Worm (Caenorhabditis elegans) whole organism, L2 larva: ENCODE data around the gene C03E10.1.

ENCODE experiments used
- C34F6.9 ChIP-seq: fragments of 150-350 bp; optimal IDR thresholded peaks from 2 replicates; lab custom pipeline; 2014; ENCODE audit warnings: missing biosample characterization, missing genetic modification characterization
- F13H6.1 ChIP-seq: sonication (generic microtip); optimal IDR thresholded peaks from 2 replicates; lab custom pipeline; 2016; ENCODE audit warnings: missing genetic modification characterization, missing compliant biosample characterization
- R02D3.7 ChIP-seq: fragments of 150-350 bp; optimal IDR thresholded peaks from 2 replicates; lab custom pipeline; 2014; ENCODE audit warnings: missing biosample characterization, missing genetic modification characterization
- aly-2 ChIP-seq: fragments of 150-350 bp; optimal IDR thresholded peaks from 2 replicates; lab custom pipeline; 2014; ENCODE audit warnings: missing biosample characterization, missing genetic modification characterization
- ama-1 ChIP-seq: fragments of 150-350 bp; optimal IDR thresholded peaks from 2 replicates; lab custom pipeline; 2018; ENCODE audit warnings: inconsistent platforms
- blmp-1 ChIP-seq: sonication (generic microtip); optimal IDR thresholded peaks from 2 replicates; lab custom pipeline; 2017; ENCODE audit warnings: missing genetic modification characterization, mild to moderate bottlenecking, missing compliant biosample characterization, antibody characterized with exemption, moderate library complexity; ENCODE audit not compliant: insufficient read depth
- ceh-82 ChIP-seq: fragments of 150-350 bp; optimal IDR thresholded peaks from 2 replicates; lab custom pipeline; 2014; ENCODE audit warnings: missing biosample characterization, missing genetic modification characterization
- crh-2 ChIP-seq: sonication (generic microtip); optimal IDR thresholded peaks from 2 replicates; lab custom pipeline; 2017; ENCODE audit warnings: missing biosample characterization, missing genetic modification characterization
- egl-27 ChIP-seq: sonication (generic microtip); optimal IDR thresholded peaks from 3 replicates; lab custom pipeline; 2017; ENCODE audit warnings: missing biosample characterization, missing genetic modification reagents, missing genetic modification characterization
- elt-1 ChIP-seq: fragments of 150-350 bp; optimal IDR thresholded peaks from 2 replicates; lab custom pipeline; 2014; ENCODE audit warnings: missing biosample characterization, missing genetic modification characterization
- elt-3 ChIP-seq: sonication (generic microtip); optimal IDR thresholded peaks from 2 replicates; lab custom pipeline; 2017; ENCODE audit warnings: missing biosample characterization, missing genetic modification characterization
- gmeb-1 ChIP-seq: fragments of 150-350 bp; optimal IDR thresholded peaks from 2 replicates; lab custom pipeline; 2014; ENCODE audit warnings: missing biosample characterization, missing genetic modification characterization
- lin-11 ChIP-seq: fragments of 150-350 bp; sonication (generic microtip); optimal IDR thresholded peaks from 2 replicates; lab custom pipeline; 2014; ENCODE audit warnings: missing biosample characterization, missing genetic modification characterization, inconsistent platforms, mixed read lengths
- lin-13 ChIP-seq: fragments of 150-350 bp; optimal IDR thresholded peaks from 2 replicates; lab custom pipeline; 2014; ENCODE audit warnings: missing biosample characterization, missing genetic modification reagents, missing genetic modification characterization
- lin-39 ChIP-seq: fragments of 150-350 bp; optimal IDR thresholded peaks from 2 replicates; lab custom pipeline; 2014; ENCODE audit warnings: missing biosample characterization, missing genetic modification reagents, missing genetic modification characterization
- lsy-2 ChIP-seq, 2 experiments: fragments of 150-350 bp in 1 of 2; sonication (generic microtip) in 1 of 2; optimal IDR thresholded peaks; 2 replicates each; lab custom pipeline; 2014 to 2017; ENCODE audit warnings: missing biosample characterization in 2 of 2, missing genetic modification characterization in 2 of 2
- mab-5 ChIP-seq: fragments of 150-350 bp; optimal IDR thresholded peaks from 2 replicates; lab custom pipeline; 2014; ENCODE audit warnings: missing biosample characterization, missing genetic modification characterization
- nhr-10 ChIP-seq: sonication (generic microtip); optimal IDR thresholded peaks from 2 replicates; lab custom pipeline; 2017; ENCODE audit warnings: missing biosample characterization, missing genetic modification characterization
- nhr-12 ChIP-seq: fragments of 150-350 bp; optimal IDR thresholded peaks from 2 replicates; lab custom pipeline; 2014; ENCODE audit warnings: missing biosample characterization, missing genetic modification characterization
- nhr-129 ChIP-seq: fragments of 150-350 bp; optimal IDR thresholded peaks from 2 replicates; lab custom pipeline; 2014; ENCODE audit warnings: missing biosample characterization, missing genetic modification characterization
- nhr-23 ChIP-seq: fragments of 150-350 bp; optimal IDR thresholded peaks from 2 replicates; lab custom pipeline; 2014; ENCODE audit warnings: missing biosample characterization, missing genetic modification reagents, missing genetic modification characterization
- nhr-6 ChIP-seq: fragments of 150-350 bp; optimal IDR thresholded peaks from 2 replicates; lab custom pipeline; 2014; ENCODE audit warnings: missing biosample characterization, missing genetic modification characterization
- peb-1 ChIP-seq: fragments of 150-350 bp; optimal IDR thresholded peaks from 2 replicates; lab custom pipeline; 2014; ENCODE audit warnings: missing biosample characterization, missing genetic modification characterization
- skn-1 ChIP-seq: sonication (generic microtip); optimal IDR thresholded peaks from 2 replicates; lab custom pipeline; 2017; ENCODE audit warnings: missing biosample characterization, missing genetic modification characterization
- sma-9 ChIP-seq, 2 experiments: fragments of 150-350 bp in 1 of 2; sonication (generic microtip) in 1 of 2; optimal IDR thresholded peaks; 2 replicates each; lab custom pipeline; 2014 to 2016; ENCODE audit warnings: missing genetic modification characterization in 2 of 2, mild to moderate bottlenecking in 1 of 2, missing biosample characterization in 1 of 2, missing compliant biosample characterization in 1 of 2, missing genetic modification reagents in 1 of 2, moderate library complexity in 1 of 2
- snpc-4 ChIP-seq: fragments of 150-350 bp; optimal IDR thresholded peaks from 2 replicates; lab custom pipeline; 2014; ENCODE audit warnings: missing biosample characterization, missing genetic modification characterization
- unc-39 ChIP-seq: fragments of 150-350 bp; optimal IDR thresholded peaks from 2 replicates; lab custom pipeline; 2014; ENCODE audit warnings: missing biosample characterization, missing genetic modification characterization
- unc-55 ChIP-seq: fragments of 150-350 bp; sonication (generic microtip); optimal IDR thresholded peaks from 3 replicates; lab custom pipeline; 2014; ENCODE audit warnings: missing biosample characterization, missing genetic modification reagents, missing genetic modification characterization
- unc-62 ChIP-seq: fragments of 150-350 bp; optimal IDR thresholded peaks from 2 replicates; lab custom pipeline; 2014; ENCODE audit warnings: missing biosample characterization, missing genetic modification reagents, missing genetic modification characterization
- zag-1 ChIP-seq: fragments of 150-350 bp; optimal IDR thresholded peaks from 2 replicates; lab custom pipeline; 2014; ENCODE audit warnings: missing biosample characterization, missing genetic modification characterization
- ztf-1 ChIP-seq: fragments of 200-800 bp; sonication (Bioruptor generic); conservative IDR thresholded peaks from 2 replicates; pipeline ENCODE4 v1.3.6; 2022; ENCODE audit warnings: missing genetic modification characterization, missing compliant biosample characterization
- ztf-4 ChIP-seq: fragments of 150-350 bp; optimal IDR thresholded peaks from 2 replicates; lab custom pipeline; 2014; ENCODE audit warnings: missing biosample characterization, missing genetic modification characterization

Gene C03E10.1

DNA sequence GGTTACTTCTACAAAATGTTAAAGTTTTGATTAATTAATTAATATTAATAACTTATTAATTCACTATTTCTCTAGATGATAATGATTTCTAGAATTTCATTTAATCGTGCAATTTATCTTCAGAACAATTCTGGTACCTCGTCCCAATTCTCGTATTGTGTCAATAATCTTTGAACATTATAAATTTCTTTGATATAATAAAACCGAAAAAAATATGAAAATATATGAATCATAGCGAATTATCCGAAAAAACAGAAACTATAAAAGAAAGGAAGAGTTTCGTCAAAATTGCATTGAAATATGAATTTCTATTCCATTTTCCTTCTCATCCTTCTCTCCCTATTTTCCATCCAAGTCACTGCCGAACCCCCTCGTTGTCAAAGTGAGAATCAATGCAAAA lies 40.3 kb upstream of the C03E10.1 start, which contains the start of gene T19B10.12:
Gene T19B10.12, plus strand, starts transcription at position 301 of the 400 bp plus-strand sequence.
- TF ChIP-seq elt-3 (tag; lab: Kevin White, UChicago) (no peak), nhr-12 (tag; lab: Kevin White, UChicago) (no peak), ztf-4 (tag; lab: Kevin White, UChicago) (no peak), sma-9 (GFP tag; optimal IDR thresholded peaks at IDR 0.05; lab: Kevin White, UChicago) (no peak), sma-9 (tag; optimal IDR thresholded peaks at IDR 0.05; lab: Kevin White, UChicago) (no peak), peb-1 (tag; lab: Kevin White, UChicago) (no peak), nhr-129 (no peak), ama-1 (lab: Kevin White, UChicago) (no peak), C34F6.9 (tag; lab: Kevin White, UChicago) (no peak)
- TF ChIP-seq, all 48 proteins: peak for 0

DNA sequence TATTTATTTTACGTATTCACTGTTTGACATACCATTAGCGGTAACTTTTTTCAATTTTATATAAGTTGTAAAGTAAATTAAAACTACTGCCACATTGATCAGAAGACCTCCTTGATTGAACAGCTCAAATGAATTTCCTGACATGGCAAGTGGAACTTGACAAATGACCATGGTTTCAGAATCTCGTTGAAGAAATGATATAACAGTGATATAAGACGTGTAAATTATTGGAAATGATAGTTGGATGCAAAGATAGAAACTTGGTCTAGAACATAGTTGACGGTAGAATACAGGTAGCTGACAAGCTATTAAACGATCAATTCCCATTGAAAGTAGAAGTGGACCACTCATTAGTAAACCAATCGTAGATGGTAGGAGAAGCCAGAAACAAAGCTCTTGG lies 39.2 kb upstream of the C03E10.1 start:
- TF ChIP-seq lsy-2 (tag; optimal IDR thresholded peaks at IDR 0.05; lab: Kevin White, UChicago) (no peak), unc-62 (GFP tag; lab: Kevin White, UChicago) (no peak), ceh-82 (no peak), F13H6.1 (tag; lab: Kevin White, UChicago) (no peak), crh-2 (tag; lab: Kevin White, UChicago) (no peak), unc-39 (tag; lab: Kevin White, UChicago) (no peak), elt-1 (tag; lab: Kevin White, UChicago) (no peak), gmeb-1 (tag; lab: Kevin White, UChicago) (no peak)

DNA sequence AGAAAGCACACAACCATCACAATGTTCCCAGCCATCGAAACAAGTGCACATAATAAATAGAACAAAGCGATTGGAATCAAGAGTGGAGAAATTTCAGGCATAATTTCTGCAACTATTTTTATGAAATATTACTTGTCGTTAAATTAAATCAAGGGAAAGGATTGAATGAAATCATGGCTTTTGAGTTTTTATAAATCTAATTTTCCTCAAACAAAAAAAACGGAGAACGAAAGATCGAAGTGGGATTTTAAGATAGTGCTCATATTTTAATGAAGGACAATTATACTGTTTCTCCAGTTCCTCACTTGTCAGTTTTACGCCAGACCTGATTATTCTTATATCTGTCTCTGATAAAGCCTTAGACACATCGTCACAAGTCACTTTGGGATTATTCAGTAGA lies 38.6 kb upstream of the C03E10.1 start, which contains the start of gene srsx-33:
Gene srsx-33, minus strand, starts transcription at position 101 of the 400 bp plus-strand sequence.
- TF ChIP-seq R02D3.7 (tag; lab: Kevin White, UChicago) (no peak), skn-1 (tag; lab: Kevin White, UChicago) (no peak), peb-1 (tag; lab: Kevin White, UChicago) (no peak), egl-27 (tag; lab: Kevin White, UChicago) (no peak), snpc-4 (tag; lab: Kevin White, UChicago) (no peak), unc-55 (GFP tag; lab: Kevin White, UChicago) (no peak), lin-13 (GFP tag; lab: Kevin White, UChicago) (no peak), lin-11 (tag; lab: Kevin White, UChicago) (no peak), ama-1 (lab: Kevin White, UChicago) (no peak), nhr-129 (no peak), nhr-23 (no peak), unc-39 (tag; lab: Kevin White, UChicago) (no peak), ztf-4 (tag; lab: Kevin White, UChicago) (no peak)

DNA sequence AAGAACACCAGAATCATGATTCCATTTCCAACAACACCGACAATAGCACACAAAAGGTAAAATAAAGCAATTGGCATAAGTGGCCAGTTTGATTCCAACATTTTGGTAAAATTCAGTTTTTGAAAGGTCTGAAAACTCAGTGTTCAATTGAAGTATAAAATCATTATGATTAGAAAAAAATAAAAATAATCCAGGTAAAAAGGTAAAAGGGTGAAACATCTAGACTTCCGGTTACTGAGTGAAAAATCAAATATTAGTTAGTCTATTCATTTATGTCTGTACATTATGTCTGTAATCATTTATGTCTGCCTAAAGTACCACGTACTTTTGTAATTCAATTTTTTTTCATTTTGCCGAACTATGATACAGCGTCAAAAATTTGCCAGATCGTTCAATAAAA lies 36.0 kb upstream of the C03E10.1 start, which contains the start of gene srsx-31:
Gene srsx-31, minus strand, starts transcription at position 101 of the 400 bp plus-strand sequence.
- TF ChIP-seq nhr-6 (tag; lab: Kevin White, UChicago) (no peak), nhr-12 (tag; lab: Kevin White, UChicago) (no peak), mab-5 (no peak), ama-1 (lab: Kevin White, UChicago) (no peak), R02D3.7 (tag; lab: Kevin White, UChicago) (no peak), ztf-1 (GFP tag; lab: Robert Waterston, UW) (no peak), ceh-82 (no peak), unc-55 (GFP tag; lab: Kevin White, UChicago) (no peak), gmeb-1 (tag; lab: Kevin White, UChicago) (no peak), nhr-10 (tag; lab: Kevin White, UChicago) (no peak), crh-2 (tag; lab: Kevin White, UChicago) (no peak), nhr-129 (no peak), elt-3 (tag; lab: Kevin White, UChicago) (no peak), aly-2 (tag; lab: Kevin White, UChicago) (no peak)

DNA sequence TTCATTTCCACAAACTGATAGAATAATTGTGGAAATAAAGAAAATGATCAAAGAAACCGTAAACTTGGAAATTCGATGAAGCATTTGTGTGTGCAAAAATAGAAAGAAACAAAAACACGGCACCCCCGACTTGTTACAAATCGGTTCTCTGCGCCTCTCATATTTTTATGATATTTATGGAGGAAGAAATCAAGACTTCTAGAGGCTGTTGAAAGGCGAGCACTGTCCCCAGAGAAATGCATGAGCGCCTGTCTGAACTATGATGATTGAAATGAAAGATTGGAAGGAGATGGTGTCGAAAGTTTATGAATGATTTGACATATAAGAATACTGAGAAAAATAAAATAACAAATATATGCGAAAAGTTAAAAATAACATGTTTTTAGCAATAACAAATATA lies 32.1 kb upstream of the C03E10.1 start, which contains the start of gene lgc-36:
Gene lgc-36, minus strand, starts transcription at position 101 of the 400 bp plus-strand sequence.
- TF ChIP-seq lin-11 (tag; lab: Kevin White, UChicago) (no peak), zag-1 (tag; lab: Kevin White, UChicago) (no peak), nhr-6 (tag; lab: Kevin White, UChicago) (no peak), nhr-12 (tag; lab: Kevin White, UChicago) (no peak), unc-62 (GFP tag; lab: Kevin White, UChicago) (no peak), blmp-1 (tag; lab: Kevin White, UChicago) (no peak), skn-1 (tag; lab: Kevin White, UChicago) (no peak), peb-1 (tag; lab: Kevin White, UChicago) (no peak), crh-2 (tag; lab: Kevin White, UChicago) (no peak), lin-39 (tag; lab: Kevin White, UChicago) (no peak), F13H6.1 (tag; lab: Kevin White, UChicago) (no peak)
